Fruit fly (Drosophila melanogaster): ENCODE results near the gene sunn.

The sunn gene

dm6 chr3L:11711789-11712188 is 16.4 kb upstream of the sunn start:
- TF ChIP-seq fd96Ca (GFP tag; IDR thresholded peaks at IDR 0.05) (no peak), CG4496 (GFP tag; IDR thresholded peaks at IDR 0.05) (0 out of 3 replicates have a peak, but pooled peaks have one; percentile 24)

DNA sequence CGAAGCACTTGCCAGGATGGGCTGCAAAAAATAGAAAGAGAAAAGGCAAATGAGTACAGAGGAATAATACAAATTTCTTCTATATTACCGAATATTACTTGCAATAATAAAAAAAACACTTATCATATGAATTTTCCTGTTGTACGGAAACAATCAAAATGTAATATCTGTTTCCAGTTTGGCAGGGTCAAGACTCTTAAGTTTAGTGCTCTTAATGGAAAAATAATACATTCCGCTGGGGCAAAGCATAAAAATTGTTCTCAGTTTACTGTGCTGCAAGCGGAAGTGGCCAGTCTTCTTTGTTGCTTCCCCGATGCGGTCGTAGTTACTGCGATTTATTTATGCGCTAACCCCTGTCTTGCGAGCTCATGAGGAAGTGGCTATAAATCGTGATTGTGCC is 15.3 kb upstream of the sunn start:
- no peak for TF ChIP-seq Pif1B (GFP tag; optimal IDR thresholded peaks at IDR 0.05)
- TF ChIP-seq CG10348 (GFP tag; IDR thresholded peaks at IDR 0.05) = no peak
- TF ChIP-seq CG15710 (tag; optimal IDR thresholded peaks at IDR 0.05) = no peak
- TF ChIP-seq rn (GFP tag; IDR thresholded peaks at IDR 0.05) = no peak
- TF ChIP-seq CG9948 (tag; optimal IDR thresholded peaks at IDR 0.05) = peak; percentile 56
- no peak for TF ChIP-seq CG12605 (GFP tag; IDR thresholded peaks at IDR 0.05)
- TF ChIP-seq Snoo (tag; optimal IDR thresholded peaks at IDR 0.05) = no peak
- no peak for TF ChIP-seq fd96Ca (GFP tag; IDR thresholded peaks at IDR 0.05)
- TF ChIP-seq Ets98B (GFP tag; IDR thresholded peaks at IDR 0.05) = no peak
- no peak for TF ChIP-seq gl (tag; optimal IDR thresholded peaks at IDR 0.05)
- TF ChIP-seq CG8301 (tag; optimal IDR thresholded peaks at IDR 0.05) = no peak
- no peak for TF ChIP-seq CG4496 (GFP tag; IDR thresholded peaks at IDR 0.05)
- peak; percentile 55 for TF ChIP-seq CG8159 (tag; optimal IDR thresholded peaks at IDR 0.05)
- no peak for TF ChIP-seq CG13204 (GFP tag; optimal IDR thresholded peaks at IDR 0.05)
- TF ChIP-seq D1 (tag; optimal IDR thresholded peaks at IDR 0.05) = no peak
- no peak for TF ChIP-seq CG32121 (GFP tag; IDR thresholded peaks at IDR 0.05)
- TF ChIP-seq EcR (GFP tag; optimal IDR thresholded peaks at IDR 0.05) = peak; percentile 6
- peak; percentile 13 for TF ChIP-seq CG34367 (tag; optimal IDR thresholded peaks at IDR 0.05)
- TF ChIP-seq CG17806 (tag; optimal IDR thresholded peaks at IDR 0.05) = peak; percentile 47
- TF ChIP-seq CG14655 (GFP tag; optimal IDR thresholded peaks at IDR 0.05) = peak; percentile 23
- TF ChIP-seq Pif1A (GFP tag; optimal IDR thresholded peaks at IDR 0.05) = peak; percentile 33

DNA sequence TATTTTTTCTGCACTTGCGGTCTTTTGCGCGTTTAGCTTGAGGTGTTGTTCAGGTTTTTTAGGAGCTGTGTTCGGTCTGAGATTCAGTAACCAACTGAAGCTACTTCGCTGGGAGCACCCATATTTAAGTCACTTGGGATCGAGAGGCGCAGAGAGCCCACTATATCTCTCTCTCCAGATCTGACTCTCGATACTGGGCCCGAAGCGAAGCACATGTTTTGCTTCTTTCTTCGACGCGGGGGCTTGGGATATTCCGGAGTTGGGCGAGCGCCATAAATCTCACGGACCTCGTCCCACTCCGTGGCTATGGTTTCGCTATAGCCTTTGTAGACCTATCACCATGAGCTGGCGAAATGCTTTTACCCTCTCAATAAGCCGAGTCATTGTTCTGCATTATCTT is 13.0 kb upstream of the sunn start, which contains the start of gene CG14132:
Gene CG14132, minus strand, starts transcription at position 99 of the 400 bp plus-strand sequence.
- TF ChIP-seq CG32121 (GFP tag; IDR thresholded peaks at IDR 0.05) (no peak), Snoo (tag; optimal IDR thresholded peaks at IDR 0.05) (no peak), CG9948 (tag; optimal IDR thresholded peaks at IDR 0.05) (no peak), CG4496 (GFP tag; IDR thresholded peaks at IDR 0.05) (0 out of 3 replicates have a peak, but pooled peaks have one; percentile 30), CG8159 (tag; optimal IDR thresholded peaks at IDR 0.05) (no peak), fd96Ca (GFP tag; IDR thresholded peaks at IDR 0.05) (peak; percentile 36; the same call in 1 of the 3 replicates), CG34367 (tag; optimal IDR thresholded peaks at IDR 0.05) (no peak), EcR (GFP tag; optimal IDR thresholded peaks at IDR 0.05) (peak; percentile 43), CG17806 (tag; optimal IDR thresholded peaks at IDR 0.05) (no peak), Pif1B (GFP tag; optimal IDR thresholded peaks at IDR 0.05) (no peak), CG8301 (tag; optimal IDR thresholded peaks at IDR 0.05) (no peak), CG12605 (GFP tag; IDR thresholded peaks at IDR 0.05) (no peak; the same call in 1 of the 2 replicates)

DNA sequence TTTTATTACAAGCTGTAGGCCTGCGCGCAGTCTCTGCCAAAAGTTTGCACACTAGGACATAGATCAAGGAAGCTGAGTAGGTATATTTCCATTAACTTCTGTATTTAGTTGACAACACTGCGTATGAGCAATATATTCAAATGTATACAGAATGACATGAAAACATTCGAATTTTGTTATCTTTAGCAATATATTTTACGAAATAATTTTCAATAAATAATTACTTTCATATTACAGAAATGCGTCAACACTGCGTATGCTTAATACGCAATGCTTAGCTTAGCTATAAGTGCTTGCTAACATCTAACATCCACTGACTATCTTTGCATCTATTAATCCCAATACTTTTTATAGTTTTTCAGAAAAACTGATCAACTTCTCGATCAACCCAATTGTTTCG is 11.8 kb upstream of the sunn start:
- TF ChIP-seq CG9948 (tag; optimal IDR thresholded peaks at IDR 0.05) = no peak
- no peak for TF ChIP-seq D1 (tag; optimal IDR thresholded peaks at IDR 0.05)
- no peak for TF ChIP-seq CG10348 (GFP tag; IDR thresholded peaks at IDR 0.05)
- no peak for TF ChIP-seq CG12605 (GFP tag; IDR thresholded peaks at IDR 0.05)
- no peak for TF ChIP-seq CG32121 (GFP tag; IDR thresholded peaks at IDR 0.05)
- TF ChIP-seq CG8301 (tag; optimal IDR thresholded peaks at IDR 0.05) = peak; percentile 35
- TF ChIP-seq CG14655 (GFP tag; optimal IDR thresholded peaks at IDR 0.05) = peak; percentile 41
- no peak for TF ChIP-seq CG17806 (tag; optimal IDR thresholded peaks at IDR 0.05)
- TF ChIP-seq CG4496 (GFP tag; IDR thresholded peaks at IDR 0.05) = 0 out of 3 replicates have a peak, but pooled peaks have one; percentile 6
- no peak for TF ChIP-seq Ets98B (GFP tag; IDR thresholded peaks at IDR 0.05)
- no peak for TF ChIP-seq Snoo (tag; optimal IDR thresholded peaks at IDR 0.05)
- no peak for TF ChIP-seq EcR (GFP tag; optimal IDR thresholded peaks at IDR 0.05)
- no peak for TF ChIP-seq Pif1B (GFP tag; optimal IDR thresholded peaks at IDR 0.05)
- TF ChIP-seq Pif1A (GFP tag; optimal IDR thresholded peaks at IDR 0.05) = no peak
- peak; percentile 60 for TF ChIP-seq CG8159 (tag; optimal IDR thresholded peaks at IDR 0.05)
- TF ChIP-seq gl (tag; optimal IDR thresholded peaks at IDR 0.05) = no peak
- no peak for TF ChIP-seq CG34367 (tag; optimal IDR thresholded peaks at IDR 0.05)
- TF ChIP-seq rn (GFP tag; IDR thresholded peaks at IDR 0.05) = no peak
- TF ChIP-seq fd96Ca (GFP tag; IDR thresholded peaks at IDR 0.05) = no peak
- peak; percentile 8 for TF ChIP-seq CG13204 (GFP tag; optimal IDR thresholded peaks at IDR 0.05)
- TF ChIP-seq CG15710 (tag; optimal IDR thresholded peaks at IDR 0.05) = peak; percentile 30

dm6 chr3L:11716899-11717298 is 11.2 kb upstream of the sunn start:
- TF ChIP-seq CG4496 (GFP tag; IDR thresholded peaks at IDR 0.05) = no peak
- peak; percentile 28 for TF ChIP-seq EcR (GFP tag; optimal IDR thresholded peaks at IDR 0.05)

dm6 chr3L:11717300-11717699 is 10.8 kb upstream of the sunn start:
- TF ChIP-seq D1 (tag; optimal IDR thresholded peaks at IDR 0.05) (no peak), CG17806 (tag; optimal IDR thresholded peaks at IDR 0.05) (no peak), CG12605 (GFP tag; IDR thresholded peaks at IDR 0.05) (no peak), CG32121 (GFP tag; IDR thresholded peaks at IDR 0.05) (no peak), fd96Ca (GFP tag; IDR thresholded peaks at IDR 0.05) (no peak), CG14655 (GFP tag; optimal IDR thresholded peaks at IDR 0.05) (no peak), CG9948 (tag; optimal IDR thresholded peaks at IDR 0.05) (no peak), gl (tag; optimal IDR thresholded peaks at IDR 0.05) (no peak), Pif1A (GFP tag; optimal IDR thresholded peaks at IDR 0.05) (no peak), CG13204 (GFP tag; optimal IDR thresholded peaks at IDR 0.05) (no peak), CG8301 (tag; optimal IDR thresholded peaks at IDR 0.05) (no peak), rn (GFP tag; IDR thresholded peaks at IDR 0.05) (no peak), CG34367 (tag; optimal IDR thresholded peaks at IDR 0.05) (no peak), Snoo (tag; optimal IDR thresholded peaks at IDR 0.05) (no peak)

Measured in whole organism, pupa.